Worm (Caenorhabditis elegans) whole organism, midembryonic: ENCODE data around the gene alh-5.

Experiments
- T22C8.4 ChIP-seq: fragments of 200-800 bp; sonication (Bioruptor generic); IDR thresholded peaks from 2 replicates; pipeline ENCODE4 v1.3.6; 2022; ENCODE audit warnings: missing genetic modification characterization, missing compliant biosample characterization
- cog-1 ChIP-seq: sonication (generic microtip); optimal IDR thresholded peaks from 2 replicates; lab custom pipeline; 2016; ENCODE audit warnings: missing genetic modification characterization, missing compliant biosample characterization
- flt-1 ChIP-seq: fragments of 200-800 bp; sonication (Bioruptor generic); IDR thresholded peaks from 2 replicates; pipeline ENCODE4 v1.3.6; 2022; ENCODE audit warnings: missing genetic modification characterization, missing compliant biosample characterization
- klf-2 ChIP-seq: fragments of 200-800 bp; sonication (Bioruptor generic); conservative IDR thresholded peaks from 2 replicates; pipeline ENCODE4 v1.3.6; 2022; ENCODE audit warnings: missing genetic modification reagents, missing genetic modification characterization, missing compliant biosample characterization
- med-1 ChIP-seq: sonication (generic microtip); optimal IDR thresholded peaks from 2 replicates; lab custom pipeline; 2017; ENCODE audit warnings: missing genetic modification characterization, mild to moderate bottlenecking, missing compliant biosample characterization, antibody characterized with exemption, missing genetic modification reagents; ENCODE audit not compliant: insufficient read depth
- ref-1 ChIP-seq: fragments of 200-800 bp; sonication (Bioruptor generic); conservative IDR thresholded peaks from 2 replicates; pipeline ENCODE4 v1.3.6; 2022; ENCODE audit warnings: missing genetic modification reagents, missing genetic modification characterization, missing compliant biosample characterization
- tab-1 ChIP-seq: fragments of 200-800 bp; sonication (Bioruptor generic); IDR thresholded peaks from 2 replicates; pipeline ENCODE4 v1.3.6; 2022; ENCODE audit warnings: missing genetic modification characterization, missing compliant biosample characterization
- ztf-23 ChIP-seq: fragments of 200-800 bp; sonication (Bioruptor generic); IDR thresholded peaks from 2 replicates; pipeline ENCODE4 v1.3.6; 2022; ENCODE audit warnings: missing genetic modification reagents, missing genetic modification characterization, missing compliant biosample characterization
- ztf-29 ChIP-seq: fragments of 200-800 bp; sonication (Bioruptor generic); IDR thresholded peaks from 2 replicates; pipeline ENCODE4 v1.3.6; 2022; ENCODE audit warnings: missing genetic modification reagents, missing genetic modification characterization, missing compliant biosample characterization

alh-5 gene

DNA sequence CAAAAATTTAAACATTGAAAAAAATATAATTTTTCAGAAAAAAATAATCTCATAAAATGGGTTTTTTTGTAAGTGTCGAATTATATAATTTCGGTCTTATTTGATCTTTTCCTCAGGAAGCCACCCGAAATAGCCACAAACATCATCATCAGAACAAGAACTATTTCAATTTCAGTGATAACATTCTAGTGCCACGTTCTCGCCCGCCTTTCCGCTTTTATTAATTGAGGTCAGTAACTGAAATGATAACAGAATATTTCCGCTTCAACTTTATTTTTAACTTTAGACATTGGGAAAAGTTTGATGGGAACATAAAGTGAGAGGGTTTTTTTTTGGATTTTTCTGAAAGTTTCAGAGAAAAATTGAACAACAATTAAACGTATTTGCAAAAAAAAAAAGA is 10.2 kb downstream of the alh-5 start:
- TF ChIP-seq ztf-23 (GFP tag; lab: Robert Waterston, UW): no peak
- TF ChIP-seq med-1 (GFP tag; lab: Kevin White, UChicago): no peak
- TF ChIP-seq ztf-29: no peak
- no peak for TF ChIP-seq cog-1 (tag; lab: Kevin White, UChicago)
- no peak for TF ChIP-seq tab-1 (GFP tag; lab: Robert Waterston, UW)

ce11 chrV:1986954-1987353 is 12.4 kb downstream of the alh-5 start, which contains the start of gene T08B1.1:
TSS of gene T08B1.1 (minus strand) at chrV:1987045.
- no peak for TF ChIP-seq cog-1 (tag; lab: Kevin White, UChicago)
- no peak for TF ChIP-seq ref-1 (GFP tag; lab: Robert Waterston, UW)
- TF ChIP-seq klf-2 (GFP tag; lab: Robert Waterston, UW): no peak
- no peak for TF ChIP-seq ztf-23 (GFP tag; lab: Robert Waterston, UW)
- no peak for TF ChIP-seq med-1 (GFP tag; lab: Kevin White, UChicago)
- no peak for TF ChIP-seq T22C8.4 (GFP tag; lab: Robert Waterston, UW)
- TF ChIP-seq ztf-29: no peak
- TF ChIP-seq tab-1 (GFP tag; lab: Robert Waterston, UW): no peak
- TF ChIP-seq flt-1 (GFP tag; lab: Robert Waterston, UW): no peak

DNA sequence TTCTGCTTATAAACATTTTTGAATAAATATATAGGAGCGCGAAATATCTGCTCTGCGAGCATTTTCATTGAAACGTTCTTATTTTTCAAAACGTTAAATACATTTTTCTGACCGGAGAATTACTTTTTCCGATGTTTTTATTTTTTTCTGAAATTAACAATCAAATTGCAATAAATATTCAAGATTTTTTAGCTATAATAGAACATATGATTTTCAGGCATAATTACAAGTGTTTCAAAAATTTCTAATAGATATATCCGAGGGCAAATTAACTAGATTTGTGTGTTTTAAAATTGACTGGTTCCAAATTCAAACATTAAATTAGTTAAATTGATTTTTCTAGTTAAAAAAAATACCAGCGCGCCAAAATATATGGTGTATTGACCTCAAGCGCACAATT is 20.4 kb downstream of the alh-5 start, which contains the start of gene T08B1.4:
Gene T08B1.4, plus strand, starts transcription at position 301 of the 400 bp plus-strand sequence.
- TF ChIP-seq ref-1 (GFP tag; lab: Robert Waterston, UW): no peak

ce11 chrV:1975049-1975448 is 24.3 kb downstream of the alh-5 start, which contains the start of gene fbxa-201:
TSS of gene fbxa-201 (plus strand) at chrV:1975349.
- TF ChIP-seq flt-1 (GFP tag; lab: Robert Waterston, UW): no peak
- TF ChIP-seq ztf-29: no peak
- TF ChIP-seq tab-1 (GFP tag; lab: Robert Waterston, UW): no peak
- TF ChIP-seq ref-1 (GFP tag; lab: Robert Waterston, UW): no peak
- TF ChIP-seq ztf-23 (GFP tag; lab: Robert Waterston, UW): no peak
- no peak for TF ChIP-seq T22C8.4 (GFP tag; lab: Robert Waterston, UW)
- TF ChIP-seq cog-1 (tag; lab: Kevin White, UChicago): no peak
- TF ChIP-seq klf-2 (GFP tag; lab: Robert Waterston, UW): no peak
- TF ChIP-seq med-1 (GFP tag; lab: Kevin White, UChicago): no peak

- TF ChIP-seq T22C8.4 (GFP tag; lab: Robert Waterston, UW) (no peak), klf-2 (GFP tag; lab: Robert Waterston, UW) (no peak), flt-1 (GFP tag; lab: Robert Waterston, UW) (no peak), med-1 (GFP tag; lab: Kevin White, UChicago) (no peak), tab-1 (GFP tag; lab: Robert Waterston, UW) (no peak), ztf-29 (no peak), ref-1 (GFP tag; lab: Robert Waterston, UW) (no peak), cog-1 (tag; lab: Kevin White, UChicago) (no peak), ztf-23 (GFP tag; lab: Robert Waterston, UW) (no peak)
Measured at ce11 chrV:1969690-1970089, 29.7 kb downstream of the alh-5 start.

DNA sequence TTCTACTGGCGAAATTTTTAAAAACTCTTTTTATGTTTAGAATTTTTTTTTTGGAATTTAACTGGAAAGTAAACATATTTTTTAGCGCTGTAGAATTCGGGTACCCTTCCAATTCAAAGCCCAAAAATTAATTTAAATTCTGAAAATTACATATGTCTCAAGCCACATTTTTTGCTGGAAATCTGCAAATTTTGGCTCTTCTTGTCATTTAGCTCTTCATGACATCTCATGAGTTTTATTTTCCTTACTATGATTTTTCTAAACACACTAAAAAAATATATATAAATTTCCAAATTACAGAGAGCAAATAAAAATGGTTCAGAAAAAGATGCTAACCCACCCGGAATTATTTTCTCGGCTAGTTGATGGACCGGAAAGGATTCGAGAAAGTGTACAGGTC is 30.2 kb downstream of the alh-5 start, which contains the start of gene acs-3:
Gene acs-3, plus strand, starts transcription at position 301 of the 400 bp plus-strand sequence.
- TF ChIP-seq ref-1 (GFP tag; lab: Robert Waterston, UW) (no peak), ztf-23 (GFP tag; lab: Robert Waterston, UW) (no peak)

ce11 chrV:1968809-1969208 is 30.6 kb downstream of the alh-5 start:
- TF ChIP-seq ref-1 (GFP tag; lab: Robert Waterston, UW) (no peak), ztf-23 (GFP tag; lab: Robert Waterston, UW) (no peak), ztf-29 (no peak), cog-1 (tag; lab: Kevin White, UChicago) (no peak), tab-1 (GFP tag; lab: Robert Waterston, UW) (no peak), klf-2 (GFP tag; lab: Robert Waterston, UW) (no peak), T22C8.4 (GFP tag; lab: Robert Waterston, UW) (no peak), flt-1 (GFP tag; lab: Robert Waterston, UW) (no peak), med-1 (GFP tag; lab: Kevin White, UChicago) (no peak)

DNA sequence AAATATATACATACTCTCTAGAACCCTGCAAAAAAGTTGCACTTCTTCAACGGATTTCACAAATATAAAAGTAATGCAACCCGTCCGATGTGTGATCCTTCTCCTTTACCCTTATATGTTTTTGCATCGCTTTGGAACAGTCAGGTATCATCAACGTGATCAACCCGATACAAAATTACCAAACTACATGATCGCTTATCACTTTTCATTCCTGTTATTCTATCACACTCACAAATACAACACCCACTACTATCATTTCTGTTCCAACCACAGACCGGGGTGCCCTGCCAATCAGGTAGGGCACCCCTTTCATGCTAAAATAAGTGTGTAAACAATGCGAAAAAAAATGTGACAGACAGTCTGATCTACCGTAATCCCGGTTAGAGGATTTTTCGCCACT is 32.4 kb downstream of the alh-5 start:
- TF ChIP-seq ztf-23 (GFP tag; lab: Robert Waterston, UW): no peak
- TF ChIP-seq klf-2 (GFP tag; lab: Robert Waterston, UW): no peak
- no peak for TF ChIP-seq cog-1 (tag; lab: Kevin White, UChicago)
- TF ChIP-seq ztf-29: no peak
- TF ChIP-seq flt-1 (GFP tag; lab: Robert Waterston, UW): no peak
- TF ChIP-seq T22C8.4 (GFP tag; lab: Robert Waterston, UW): no peak
- no peak for TF ChIP-seq tab-1 (GFP tag; lab: Robert Waterston, UW)
- TF ChIP-seq med-1 (GFP tag; lab: Kevin White, UChicago): no peak
- no peak for TF ChIP-seq ref-1 (GFP tag; lab: Robert Waterston, UW)

DNA sequence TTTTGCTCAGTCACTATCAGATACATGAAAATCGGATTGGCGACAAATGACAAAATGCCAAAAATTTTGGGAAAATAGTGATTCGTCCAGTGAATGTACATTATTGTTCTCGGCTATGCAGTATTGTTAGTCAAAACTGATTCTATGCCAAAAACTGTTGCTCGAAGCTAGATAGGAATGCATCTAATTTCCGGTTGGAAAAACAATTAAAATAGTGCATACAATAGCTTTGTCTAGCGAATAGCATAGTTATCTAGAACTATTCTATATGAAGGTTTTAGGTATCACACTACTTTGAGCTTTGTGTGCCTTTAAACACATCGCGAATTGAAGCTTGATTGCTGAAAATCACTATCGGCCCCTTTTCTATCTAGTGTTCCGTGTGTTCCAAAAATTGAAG is 34.6 kb downstream of the alh-5 start, which contains the start of gene srj-15:
Gene srj-15, minus strand, starts transcription at position 101 of the 400 bp plus-strand sequence.
- TF ChIP-seq flt-1 (GFP tag; lab: Robert Waterston, UW) (no peak), tab-1 (GFP tag; lab: Robert Waterston, UW) (no peak), klf-2 (GFP tag; lab: Robert Waterston, UW) (no peak)

DNA sequence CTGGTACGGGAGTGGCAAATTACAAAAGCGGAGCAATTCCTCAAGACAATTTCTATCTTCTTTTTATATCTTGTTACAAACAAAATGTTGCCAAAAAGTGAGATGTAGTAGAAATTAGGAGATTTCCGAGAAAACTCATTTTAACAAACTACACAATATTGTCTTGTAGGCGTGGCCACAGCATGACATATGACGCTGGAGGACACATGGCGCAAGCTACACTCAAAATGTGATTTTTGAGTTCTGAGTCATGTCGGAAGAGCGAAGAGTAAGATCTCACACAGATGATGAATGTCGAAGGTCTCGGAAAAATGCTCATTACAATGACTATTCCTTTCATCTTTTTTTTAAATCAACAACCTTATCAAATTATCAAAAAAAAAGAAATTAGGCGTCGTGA is 37.9 kb downstream of the alh-5 start, which contains the start of gene Y40B10B.1:
Gene Y40B10B.1, minus strand, starts transcription at position 101 of the 400 bp plus-strand sequence.
- TF ChIP-seq cog-1 (tag; lab: Kevin White, UChicago) (no peak), ref-1 (GFP tag; lab: Robert Waterston, UW) (no peak), klf-2 (GFP tag; lab: Robert Waterston, UW) (no peak), flt-1 (GFP tag; lab: Robert Waterston, UW) (no peak), ztf-23 (GFP tag; lab: Robert Waterston, UW) (no peak), med-1 (GFP tag; lab: Kevin White, UChicago) (no peak), ztf-29 (no peak)
